Fruit fly (Drosophila melanogaster) whole organism, wandering third instar larva: ENCODE results near the gene CG14837.

Experiments used
- CrebA ChIP-seq: fragments of 200-800 bp; sonication (Bioruptor generic); optimal IDR thresholded peaks from 2 replicates; lab custom pipeline; 2016; ENCODE audit warnings: missing biosample characterization, mild to moderate bottlenecking, missing genetic modification characterization, borderline replicate concordance
- Dfd ChIP-seq: fragments of >200 bp; optimal IDR thresholded peaks from 2 replicates; lab custom pipeline; 2017; ENCODE audit warnings: missing biosample characterization, missing genetic modification characterization
- Dif ChIP-seq: fragments of 200-275, 200-300 bp; sonication (Bioruptor generic); optimal IDR thresholded peaks from 2 replicates; lab custom pipeline; 2018; ENCODE audit warnings: missing biosample characterization, missing genetic modification characterization; ENCODE audit not compliant: partially characterized antibody
- HLH106 ChIP-seq: fragments of 200-800 bp; optimal IDR thresholded peaks from 3 replicates; lab custom pipeline; 2019; ENCODE audit warnings: missing biosample characterization, mild to moderate bottlenecking, missing genetic modification characterization, moderate library complexity
- Hnf4 ChIP-seq: fragments of 200-800 bp; sonication (Bioruptor generic); optimal IDR thresholded peaks from 2 replicates; lab custom pipeline; 2016; ENCODE audit warnings: missing biosample characterization, mild to moderate bottlenecking, missing genetic modification characterization
- Mio ChIP-seq: sonication (Bioruptor generic); optimal IDR thresholded peaks from 2 replicates; lab custom pipeline; 2016; ENCODE audit warnings: missing biosample characterization, missing genetic modification characterization
- Myc ChIP-seq: fragments of >200 bp; optimal IDR thresholded peaks from 2 replicates; lab custom pipeline; 2017
- N ChIP-seq: fragments of >200 bp; optimal IDR thresholded peaks from 2 replicates; lab custom pipeline; 2018; ENCODE audit warnings: missing biosample characterization, missing external identifiers, missing genetic modification characterization
- Rel ChIP-seq, 2 experiments: fragments of 200-800 bp; sonication (Bioruptor generic) in 1 of 2; optimal IDR thresholded peaks; 2 replicates in 1 of 2; 3 replicates in 1 of 2; lab custom pipeline; 2016 to 2019; ENCODE audit warnings: mild to moderate bottlenecking in 2 of 2, missing biosample characterization in 2 of 2, missing genetic modification characterization in 2 of 2, moderate library complexity in 1 of 2
- Vsx2 ChIP-seq: fragments of 200-300, 225-300 bp; sonication (Bioruptor generic); optimal IDR thresholded peaks from 2 replicates; lab custom pipeline; 2018; ENCODE audit warnings: missing biosample characterization, missing genetic modification characterization; ENCODE audit not compliant: partially characterized antibody
- br ChIP-seq: fragments of 200-800 bp; sonication (Bioruptor generic); optimal IDR thresholded peaks from 2 replicates; lab custom pipeline; 2016; ENCODE audit warnings: missing biosample characterization, missing genetic modification characterization
- dl ChIP-seq, 2 experiments: fragments of 175-275, 200-275 bp in 1 of 2; fragments of 200-275 bp in 1 of 2; sonication (Bioruptor generic); optimal IDR thresholded peaks; lab custom pipeline; 2018; ENCODE audit warnings: mild to moderate bottlenecking in 2 of 2, missing biosample characterization in 2 of 2, missing genetic modification characterization in 2 of 2, moderate library complexity in 2 of 2; ENCODE audit not compliant: partially characterized antibody in 2 of 2, insufficient read depth in 1 of 2
- dmrt93B ChIP-seq: fragments of 200-800 bp; sonication (Bioruptor generic); optimal IDR thresholded peaks from 2 replicates; lab custom pipeline; 2018; ENCODE audit warnings: missing biosample characterization, mild to moderate bottlenecking, missing genetic modification characterization
- dsf ChIP-seq: sonication (Bioruptor generic); optimal IDR thresholded peaks from 2 replicates; lab custom pipeline; 2016; ENCODE audit warnings: missing biosample characterization, missing genetic modification characterization, borderline replicate concordance
- ey ChIP-seq: fragments of 200-800 bp; sonication (Bioruptor generic); optimal IDR thresholded peaks from 2 replicates; lab custom pipeline; 2016; ENCODE audit warnings: missing biosample characterization, missing genetic modification characterization
- foxo ChIP-seq, 2 experiments: fragments of 200-800 bp; sonication (Bioruptor generic); optimal IDR thresholded peaks; 2 replicates in 1 of 2; 3 replicates in 1 of 2; lab custom pipeline; 2016 to 2017; ENCODE audit warnings: missing biosample characterization in 2 of 2, missing genetic modification characterization in 2 of 2
- jim ChIP-seq: fragments of 175-275, 200-325 bp; sonication (Bioruptor generic); optimal IDR thresholded peaks from 2 replicates; lab custom pipeline; 2016; ENCODE audit warnings: missing biosample characterization, mild to moderate bottlenecking, missing genetic modification characterization
- lola ChIP-seq: fragments of >200 bp; optimal IDR thresholded peaks from 2 replicates; lab custom pipeline; 2017; ENCODE audit warnings: missing biosample characterization, missing genetic modification characterization
- pan ChIP-seq: fragments of >200 bp; optimal IDR thresholded peaks from 2 replicates; lab custom pipeline; 2017
- tai ChIP-seq: sonication (Bioruptor generic); optimal IDR thresholded peaks from 2 replicates; lab custom pipeline; 2016; ENCODE audit warnings: missing biosample characterization, missing genetic modification characterization
- woc ChIP-seq: sonication (Bioruptor generic); optimal IDR thresholded peaks from 2 replicates; lab custom pipeline; 2016; ENCODE audit warnings: missing biosample characterization, mild to moderate bottlenecking, missing genetic modification characterization

Gene CG14837

DNA sequence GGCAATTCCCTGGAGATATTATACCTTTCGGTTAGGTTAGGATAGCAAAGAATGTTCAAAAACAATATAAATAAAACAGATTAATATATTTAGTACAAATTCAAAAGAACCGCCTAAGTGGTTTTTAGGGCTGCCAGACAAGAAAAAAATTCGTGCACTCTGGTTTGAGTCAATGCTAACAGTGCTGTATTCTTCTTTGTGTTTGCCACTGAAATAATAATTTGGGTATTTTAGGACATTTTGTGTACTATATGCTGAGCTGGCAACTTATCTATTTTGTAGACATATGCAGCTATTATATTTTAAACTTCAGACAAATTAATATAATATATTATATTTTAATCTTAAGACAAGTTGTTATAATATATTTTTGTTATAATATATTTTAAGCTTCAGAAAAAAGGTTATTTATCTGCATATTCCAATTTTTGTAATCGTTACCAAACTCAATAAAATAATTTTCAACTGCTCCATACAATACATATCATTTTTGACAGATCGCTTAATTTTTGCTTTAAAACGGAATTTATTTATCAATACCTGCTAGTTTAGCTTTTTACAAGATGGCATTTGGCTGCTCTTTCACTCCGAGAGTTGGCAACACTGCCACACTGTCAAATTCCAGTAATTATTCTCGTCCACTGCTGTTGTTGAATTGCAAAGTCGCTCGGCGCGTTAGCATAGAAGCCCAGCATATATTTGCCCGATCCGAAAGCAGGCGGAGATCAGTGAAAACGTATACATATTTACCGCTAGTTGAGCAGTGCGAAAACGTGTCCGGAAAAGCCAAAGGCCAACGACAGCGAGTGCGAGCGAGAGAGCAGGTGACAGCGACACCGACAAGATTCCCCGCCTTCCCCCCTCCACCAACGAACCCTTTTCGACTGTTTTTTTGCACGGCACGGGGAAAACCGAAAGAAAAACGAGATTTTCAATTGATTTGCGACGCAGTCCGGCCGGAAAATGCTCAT lies 49.1 kb downstream of the CG14837 start, which contains the start of gene CG7546 (continued):
- TF ChIP-seq Dfd (GFP tag; lab: Kevin White, UChicago) (no peak), tai (GFP tag; lab: Kevin White, UChicago) (no peak), lola (GFP tag; lab: Kevin White, UChicago) (no peak), CrebA (GFP tag; lab: Kevin White, UChicago) (no peak), ey (no peak), dmrt93B (no peak), Vsx2 (GFP tag; lab: Kevin White, UChicago) (no peak), br (no peak), dsf (GFP tag; lab: Kevin White, UChicago) (no peak), Hnf4 (GFP tag; lab: Kevin White, UChicago) (no peak), Rel (GFP tag; optimal IDR thresholded peaks at IDR 0.05; lab: Kevin White, UChicago) (no peak), Rel (tag; optimal IDR thresholded peaks at IDR 0.05; lab: Kevin White, UChicago) (peak; percentile 66)

DNA sequence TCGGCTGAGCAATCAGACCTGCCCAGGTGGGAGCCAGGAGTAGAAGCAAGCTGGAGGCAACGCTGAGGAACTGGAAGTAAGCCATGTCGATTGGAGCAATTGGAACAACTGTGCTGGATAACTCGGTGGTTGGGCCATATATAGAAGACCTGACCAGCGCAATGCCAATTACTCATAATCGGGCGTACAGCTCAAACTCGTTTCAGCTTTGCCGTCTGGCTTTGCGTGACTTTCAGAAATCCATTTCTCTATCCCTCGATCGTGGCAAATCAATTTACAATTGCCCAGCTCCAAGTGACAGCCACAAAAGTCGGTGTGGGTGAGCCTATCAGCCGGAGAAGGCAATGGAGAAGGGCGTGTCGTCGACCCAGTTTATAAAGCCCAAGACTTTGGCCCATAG lies 53.7 kb downstream of the CG14837 start, which contains the start of gene CG7548:
CG7548 (minus strand) TSS at position 101 of the 400 bp plus-strand sequence.
- TF ChIP-seq tai (GFP tag; lab: Kevin White, UChicago), result no peak
- no peak for TF ChIP-seq pan (lab: Kevin White, UChicago)
- no peak for TF ChIP-seq foxo (GFP tag; optimal IDR thresholded peaks at IDR 0.05; lab: Kevin White, UChicago)
- TF ChIP-seq Dfd (GFP tag; lab: Kevin White, UChicago), result no peak
- TF ChIP-seq woc (GFP tag; lab: Kevin White, UChicago), result no peak
- TF ChIP-seq HLH106 (tag; lab: Kevin White, UChicago), result no peak
- TF ChIP-seq dl (GFP tag; optimal IDR thresholded peaks at IDR 0.05; lab: Kevin White, UChicago; ENCODE audit: insufficient read depth in 1 of 2, partially characterized antibody in 2 of 2), result no peak
- TF ChIP-seq Myc (lab: Kevin White, UChicago), result no peak
- TF ChIP-seq Dif (GFP tag; lab: Kevin White, UChicago), result no peak
- TF ChIP-seq N (GFP tag; lab: Kevin White, UChicago), result no peak
- TF ChIP-seq dmrt93B, result no peak
- TF ChIP-seq Mio (GFP tag; lab: Kevin White, UChicago), result no peak
- no peak for TF ChIP-seq jim (GFP tag; lab: Kevin White, UChicago)
- TF ChIP-seq, all 38 proteins: peak for 0
